Fruit fly (Drosophila melanogaster) whole organism, embryonic: Measurements from ENCODE around the gene CG6000.

Source experiments
- Awh ChIP-seq: fragments of 200-800 bp; sonication (Bioruptor generic); IDR thresholded peaks from 2 replicates; pipeline ENCODE4, ENCODE4 v1.3.6; 2022; ENCODE audit warnings: missing biosample characterization, missing genetic modification characterization
- CG10321 ChIP-seq: fragments of 200-800 bp; sonication (Bioruptor generic); IDR thresholded peaks from 2 replicates; pipeline ENCODE4 v1.3.6; 2022; ENCODE audit warnings: missing biosample characterization, missing genetic modification characterization
- CG12659 ChIP-seq: fragments of 200-800 bp; sonication (Bioruptor generic); optimal IDR thresholded peaks from 3 replicates; lab custom pipeline; 2017; ENCODE audit warnings: mild to moderate bottlenecking, missing biosample characterization, missing genetic modification reagents, missing genetic modification characterization
- CG15269 ChIP-seq: fragments of 200-800 bp; sonication (Bioruptor generic); optimal IDR thresholded peaks from 2 replicates; lab custom pipeline; 2018; ENCODE audit warnings: missing biosample characterization, mild to moderate bottlenecking, missing genetic modification characterization, moderate library complexity
- CG18262 ChIP-seq: fragments of 200-800 bp; optimal IDR thresholded peaks from 3 replicates; lab custom pipeline; 2019; ENCODE audit warnings: missing biosample characterization, mild to moderate bottlenecking, missing genetic modification characterization, moderate library complexity
- CG2199 ChIP-seq: fragments of 200-800 bp; sonication (Bioruptor generic); IDR thresholded peaks from 3 replicates; pipeline ENCODE4 v1.3.6; 2022; ENCODE audit warnings: missing biosample characterization, missing genetic modification characterization
- CG2889 ChIP-seq: fragments of 200-800 bp; sonication (Bioruptor generic); IDR thresholded peaks from 3 replicates; pipeline ENCODE4 v1.3.6; 2022; ENCODE audit warnings: missing biosample characterization, missing genetic modification characterization
- CG32772 ChIP-seq: fragments of 200-800 bp; sonication (Bioruptor generic); IDR thresholded peaks from 2 replicates; pipeline ENCODE4 v1.3.6; 2022; ENCODE audit warnings: missing biosample characterization, missing genetic modification characterization
- CG4282 ChIP-seq: fragments of 200-800 bp; sonication (Bioruptor generic); optimal IDR thresholded peaks from 2 replicates; lab custom pipeline; 2016; ENCODE audit warnings: missing biosample characterization, missing genetic modification characterization
- CG6791 ChIP-seq: fragments of 200-800 bp; sonication (Bioruptor generic); IDR thresholded peaks from 3 replicates; pipeline ENCODE4 v1.3.6; 2022; ENCODE audit warnings: missing biosample characterization, missing genetic modification characterization; ENCODE audit not compliant: partially characterized antibody
- CG7357 ChIP-seq: fragments of 200-800 bp; sonication (Bioruptor generic); IDR thresholded peaks from 3 replicates; pipeline ENCODE4 v1.3.6; 2022; ENCODE audit warnings: missing biosample characterization, missing genetic modification characterization
- CG7745 ChIP-seq: fragments of 200-800 bp; sonication (Bioruptor generic); optimal IDR thresholded peaks from 2 replicates; lab custom pipeline; 2018; ENCODE audit warnings: missing biosample characterization, mild to moderate bottlenecking, missing genetic modification characterization, moderate library complexity
- CG9727 ChIP-seq: fragments of 200-800 bp; sonication (Bioruptor generic); optimal IDR thresholded peaks from 3 replicates; lab custom pipeline; 2017; ENCODE audit warnings: missing biosample characterization, mild to moderate bottlenecking, missing genetic modification characterization
- CG9876 ChIP-seq: fragments of 200-800 bp; sonication (Bioruptor generic); optimal IDR thresholded peaks from 2 replicates; lab custom pipeline; 2016; ENCODE audit warnings: missing biosample characterization, missing genetic modification characterization
- Camta ChIP-seq: fragments of 200-800 bp; sonication (Bioruptor generic); optimal IDR thresholded peaks from 2 replicates; lab custom pipeline; 2016; ENCODE audit warnings: missing biosample characterization, missing genetic modification characterization
- Dek ChIP-seq: fragments of 200-800 bp; sonication (Bioruptor generic); optimal IDR thresholded peaks from 3 replicates; lab custom pipeline; 2019; ENCODE audit warnings: missing biosample characterization, mild to moderate bottlenecking, missing genetic modification characterization, moderate library complexity
- Dfd ChIP-seq, 2 experiments: fragments of >200 bp; optimal IDR thresholded peaks; 2 replicates each; lab custom pipeline; 2017; ENCODE audit warnings: missing biosample characterization in 2 of 2, missing genetic modification characterization in 2 of 2
- E2f2 ChIP-seq: fragments of 200-800 bp; sonication (Bioruptor generic); IDR thresholded peaks from 2 replicates; pipeline ENCODE4 v1.3.6; 2022; ENCODE audit warnings: missing biosample characterization, missing genetic modification characterization
- Fer3 ChIP-seq: fragments of 200-800 bp; sonication (Bioruptor generic); optimal IDR thresholded peaks from 2 replicates; lab custom pipeline; 2018; ENCODE audit warnings: missing biosample characterization, mild to moderate bottlenecking, missing genetic modification characterization, moderate library complexity
- GATAe ChIP-seq: fragments of 200-800 bp; sonication (Bioruptor generic); conservative IDR thresholded peaks from 2 replicates; pipeline ENCODE4 v1.3.6; 2022; ENCODE audit warnings: missing biosample characterization, missing genetic modification characterization
- HmgZ ChIP-seq: fragments of 200-800 bp; sonication (Bioruptor generic); optimal IDR thresholded peaks from 2 replicates; lab custom pipeline; 2018; ENCODE audit warnings: missing biosample characterization, mild to moderate bottlenecking, missing genetic modification characterization
- MBD-R2 ChIP-seq: fragments of 200-800 bp; sonication (Bioruptor generic); IDR thresholded peaks from 2 replicates; pipeline ENCODE4 v1.3.6; 2022; ENCODE audit warnings: missing biosample characterization, missing genetic modification characterization
- MTF-1 ChIP-seq: fragments of 200-800 bp; sonication (Bioruptor generic); optimal IDR thresholded peaks from 2 replicates; lab custom pipeline; 2018; ENCODE audit warnings: missing biosample characterization, mild to moderate bottlenecking, missing genetic modification characterization, borderline replicate concordance
- NK7.1 ChIP-seq: fragments of 200-800 bp; sonication (Bioruptor generic); optimal IDR thresholded peaks from 3 replicates; lab custom pipeline; 2016; ENCODE audit warnings: missing biosample characterization, missing genetic modification characterization
- Pdp1 ChIP-seq, 2 experiments: fragments of 200-800 bp; sonication (Bioruptor generic); optimal IDR thresholded peaks; 3 replicates each; lab custom pipeline; 2016; ENCODE audit warnings: missing biosample characterization in 2 of 2, missing genetic modification characterization in 2 of 2, mild to moderate bottlenecking in 1 of 2, moderate library complexity in 1 of 2
- Sox102F ChIP-seq: fragments of 200-800 bp; sonication (Bioruptor generic); optimal IDR thresholded peaks from 2 replicates; lab custom pipeline; 2018; ENCODE audit warnings: missing biosample characterization, mild to moderate bottlenecking, missing genetic modification characterization, moderate library complexity
- Sry-δ ChIP-seq: fragments of 200-800 bp; sonication (Bioruptor generic); optimal IDR thresholded peaks from 2 replicates; lab custom pipeline; 2016; ENCODE audit warnings: missing biosample characterization, missing genetic modification characterization
- cas ChIP-seq: fragments of 200-800 bp; sonication (Bioruptor generic); IDR thresholded peaks from 2 replicates; pipeline ENCODE4 v1.3.6; 2022; ENCODE audit warnings: missing biosample characterization, missing genetic modification characterization
- cato ChIP-seq: fragments of 200-800 bp; sonication (Bioruptor generic); optimal IDR thresholded peaks from 2 replicates; lab custom pipeline; 2016; ENCODE audit warnings: missing biosample characterization, missing genetic modification characterization, borderline replicate concordance
- ci ChIP-seq: fragments of 200-800 bp; sonication (Bioruptor generic); IDR thresholded peaks from 3 replicates; pipeline ENCODE4 v1.3.6; 2022; ENCODE audit warnings: missing biosample characterization, missing genetic modification characterization
- cwo ChIP-seq: fragments of 200-800 bp; sonication (Bioruptor generic); optimal IDR thresholded peaks from 3 replicates; lab custom pipeline; 2017; ENCODE audit warnings: missing biosample characterization, missing genetic modification characterization, mild to moderate bottlenecking, moderate library complexity, missing genetic modification reagents
- dati ChIP-seq: fragments of 200-800 bp; sonication (Bioruptor generic); IDR thresholded peaks from 2 replicates; pipeline ENCODE4 v1.3.6; 2022; ENCODE audit warnings: missing biosample characterization, missing genetic modification characterization
- ems ChIP-seq: fragments of 200-800 bp; sonication (Bioruptor generic); optimal IDR thresholded peaks from 3 replicates; lab custom pipeline; 2016; ENCODE audit warnings: missing biosample characterization, missing genetic modification characterization
- exex ChIP-seq: fragments of 200-800 bp; sonication (Bioruptor generic); optimal IDR thresholded peaks from 4 replicates; lab custom pipeline; 2018; ENCODE audit warnings: missing biosample characterization, mild to moderate bottlenecking, missing genetic modification characterization, moderate library complexity
- ftz-f1 ChIP-seq: fragments of 200-800 bp; sonication (Bioruptor generic); optimal IDR thresholded peaks from 2 replicates; lab custom pipeline; 2016; ENCODE audit warnings: missing biosample characterization, missing genetic modification characterization
- gsb-n ChIP-seq: fragments of 200-800 bp; sonication (Bioruptor generic); optimal IDR thresholded peaks from 3 replicates; lab custom pipeline; 2018; ENCODE audit warnings: missing biosample characterization, mild to moderate bottlenecking, missing genetic modification characterization
- jumu ChIP-seq: fragments of 200-800 bp; sonication (Bioruptor generic); optimal IDR thresholded peaks from 3 replicates; lab custom pipeline; 2016; ENCODE audit warnings: missing biosample characterization, missing genetic modification characterization
- lov ChIP-seq, 2 experiments: fragments of 200-800 bp in 1 of 2; fragments of >200 bp in 1 of 2; sonication (Bioruptor generic) in 1 of 2; IDR thresholded peaks in 1 of 2; optimal IDR thresholded peaks in 1 of 2; 2 replicates in 1 of 2; 3 replicates in 1 of 2; pipeline versions ENCODE4 v1.3.6 to Lab custom; 2017 to 2022; ENCODE audit warnings: missing biosample characterization in 1 of 2, missing genetic modification characterization in 1 of 2
- mirr ChIP-seq: fragments of 200-800 bp; sonication (Bioruptor generic); optimal IDR thresholded peaks from 3 replicates; lab custom pipeline; 2018; ENCODE audit warnings: missing biosample characterization, mild to moderate bottlenecking, missing genetic modification characterization
- repo ChIP-seq: fragments of 200-800 bp; sonication (Bioruptor generic); optimal IDR thresholded peaks from 2 replicates; lab custom pipeline; 2016; ENCODE audit warnings: missing biosample characterization, missing genetic modification characterization
- sd ChIP-seq: fragments of 200-800 bp; sonication (Bioruptor generic); optimal IDR thresholded peaks from 3 replicates; lab custom pipeline; 2018; ENCODE audit warnings: missing biosample characterization, mild to moderate bottlenecking, missing genetic modification characterization, moderate library complexity
- sens ChIP-seq: fragments of 200-800 bp; sonication (Bioruptor generic); peaks from one replicate; lab custom pipeline; 2016; ENCODE audit warnings: missing biosample characterization, missing genetic modification characterization
- sna ChIP-seq: fragments of 200-800 bp; sonication (Bioruptor generic); IDR thresholded peaks from 2 replicates; pipeline ENCODE4 v1.3.6; 2022; ENCODE audit warnings: missing biosample characterization, missing genetic modification characterization; ENCODE audit not compliant: partially characterized antibody
- sqz ChIP-seq: fragments of 200-800 bp; sonication (Bioruptor generic); optimal IDR thresholded peaks from 3 replicates; lab custom pipeline; 2018; ENCODE audit warnings: missing biosample characterization, mild to moderate bottlenecking, missing genetic modification characterization
- sug ChIP-seq: fragments of 200-800 bp; optimal IDR thresholded peaks from 2 replicates; lab custom pipeline; 2019; ENCODE audit warnings: missing biosample characterization, mild to moderate bottlenecking, missing genetic modification characterization, moderate library complexity
- vvl ChIP-seq: fragments of 200-800 bp; sonication (Bioruptor generic); IDR thresholded peaks from 2 replicates; pipeline ENCODE4 v1.3.6; 2022; ENCODE audit warnings: missing biosample characterization, missing genetic modification characterization

The CG6000 gene

DNA sequence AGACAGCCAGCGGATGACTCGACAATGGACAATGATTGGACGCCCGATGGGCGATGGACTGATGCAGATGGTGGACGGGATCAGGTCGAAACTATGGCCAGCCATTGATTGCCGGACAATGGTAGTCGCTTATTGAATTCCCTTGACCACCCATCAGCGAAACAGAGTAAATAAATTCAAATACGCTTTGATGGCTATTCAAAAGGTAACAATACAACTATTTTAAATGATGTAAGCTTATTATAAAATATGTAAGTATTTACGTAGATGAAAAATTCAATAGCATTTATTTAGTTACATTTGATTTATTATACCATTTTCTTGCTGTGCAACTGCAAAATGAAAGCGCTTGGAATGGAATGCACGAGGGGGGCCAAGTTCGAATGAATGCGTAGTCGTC, 39.6 kb upstream of the CG6000 start:
- no peak for TF ChIP-seq CG12659 (GFP tag; lab: Kevin White, UChicago)
- TF ChIP-seq ems (GFP tag; lab: Kevin White, UChicago): no peak
- TF ChIP-seq CG7357 (GFP tag; lab: Robert Waterston, UW): 0 out of 3 replicates have a peak, but pooled peaks have one; percentile 24
- TF ChIP-seq Awh (GFP tag; lab: Robert Waterston, UW): peak; percentile 64
- peak; percentile 35 for TF ChIP-seq Sox102F
- TF ChIP-seq lov (optimal IDR thresholded peaks at IDR 0.05; lab: Kevin White, UChicago): no peak
- TF ChIP-seq lov (GFP tag; IDR thresholded peaks at IDR 0.05; lab: Robert Waterston, UW): no peak
- TF ChIP-seq vvl (GFP tag; lab: Robert Waterston, UW): no peak; the same call in 1 of the 2 replicates
- TF ChIP-seq sd (tag; lab: Kevin White, UChicago): peak; percentile 40
- peak; percentile 30 for TF ChIP-seq sens (GFP tag; lab: Kevin White, UChicago)
- TF ChIP-seq, all 482 proteins: peak for 5

DNA sequence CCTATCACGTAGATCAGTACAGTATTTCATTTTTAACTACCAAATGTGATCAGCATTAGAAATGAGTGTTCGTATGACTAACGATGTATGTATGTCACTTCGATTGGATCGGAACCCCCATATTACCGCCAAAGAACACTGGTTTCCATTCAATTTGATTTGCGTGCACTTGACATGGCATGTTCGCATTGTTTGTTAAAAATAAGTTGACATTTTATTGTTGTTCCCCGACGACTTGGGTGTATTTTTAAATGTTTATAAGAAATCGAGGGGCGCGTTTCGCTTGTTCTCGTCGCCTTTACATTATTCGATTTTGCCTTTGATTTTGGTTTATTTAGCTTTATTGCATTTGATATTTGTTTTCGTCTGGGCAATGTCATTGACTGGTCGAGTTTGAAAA, 38.7 kb upstream of the CG6000 start:
- TF ChIP-seq CG7745 (tag; lab: Kevin White, UChicago) (no peak), cas (GFP tag; lab: Robert Waterston, UW) (no peak), CG15269 (tag; lab: Kevin White, UChicago) (no peak), Fer3 (no peak), CG32772 (GFP tag; lab: Robert Waterston, UW) (no peak), ftz-f1 (GFP tag; lab: Kevin White, UChicago) (no peak), E2f2 (GFP tag; lab: Robert Waterston, UW) (no peak), CG9876 (no peak), MTF-1 (GFP tag; lab: Kevin White, UChicago) (no peak), Dek (tag; lab: Kevin White, UChicago) (no peak), dati (GFP tag; lab: Robert Waterston, UW) (no peak), cwo (GFP tag; lab: Kevin White, UChicago) (no peak), Camta (GFP tag; lab: Kevin White, UChicago) (no peak), cato (no peak), MBD-R2 (GFP tag; lab: Robert Waterston, UW) (no peak)

- TF ChIP-seq sqz: peak; percentile 10
- TF ChIP-seq GATAe (GFP tag; lab: Robert Waterston, UW): peak; percentile 46
- no peak for TF ChIP-seq Sry-δ (GFP tag; lab: Kevin White, UChicago)
- no peak for TF ChIP-seq jumu (GFP tag; lab: Kevin White, UChicago)
- TF ChIP-seq sna (GFP tag; lab: Robert Waterston, UW): no peak
- TF ChIP-seq Dek (tag; lab: Kevin White, UChicago): no peak
- TF ChIP-seq sug (tag; lab: Kevin White, UChicago): peak; percentile 84
- TF ChIP-seq CG2889: 0 out of 3 replicates have a peak, but pooled peaks have one; percentile 11
- peak; percentile 3 for TF ChIP-seq mirr (GFP tag; lab: Kevin White, UChicago)
- no peak for TF ChIP-seq repo (GFP tag; lab: Kevin White, UChicago)
- no peak for TF ChIP-seq CG9727
- no peak for TF ChIP-seq CG4282 (GFP tag; lab: Kevin White, UChicago)
- no peak for TF ChIP-seq HmgZ (tag; lab: Kevin White, UChicago)
- no peak for TF ChIP-seq Dfd (GFP tag; optimal IDR thresholded peaks at IDR 0.05; lab: Kevin White, UChicago)
- TF ChIP-seq CG2199 (GFP tag; lab: Robert Waterston, UW): no peak
- 0 out of 3 replicates have a peak, but pooled peaks have one; percentile 19 for TF ChIP-seq ci
- TF ChIP-seq gsb-n (tag; lab: Kevin White, UChicago): no peak
- TF ChIP-seq CG10321 (GFP tag; lab: Robert Waterston, UW): peak; percentile 79
- TF ChIP-seq CG18262 (tag; lab: Kevin White, UChicago): no peak
- no peak for TF ChIP-seq CG6791 (GFP tag; lab: Robert Waterston, UW)
- TF ChIP-seq exex: peak; percentile 89
- no peak for TF ChIP-seq NK7.1 (GFP tag; lab: Kevin White, UChicago)
- peak in 1 of 2 experiments; percentile 12 for TF ChIP-seq Pdp1 (GFP tag; optimal IDR thresholded peaks at IDR 0.05; lab: Kevin White, UChicago)
These were observed 38.0 kb upstream of the CG6000 start for dm6 chr3R:24015939-24016913.
